Worm (Caenorhabditis elegans) whole organism, L4/young adult: ENCODE data around the gene srw-123.
"Not testable (repeated sequence)": the region's sequence is repeated elsewhere in the genome, so short reads cannot be mapped to it uniquely, and the experiment has no call there.

Source experiments
- dao-5 ChIP-seq: sonication (generic microtip); optimal IDR thresholded peaks from 2 replicates; lab custom pipeline; 2016; ENCODE audit warnings: missing genotype, missing genetic modification characterization, moderate library complexity, missing compliant biosample characterization
- him-1 ChIP-seq: sonication (generic microtip); optimal IDR thresholded peaks from 2 replicates; lab custom pipeline; 2016; ENCODE audit warnings: missing genotype, missing genetic modification reagents, missing genetic modification characterization, missing compliant biosample characterization

- not testable (repeated sequence) for TF ChIP-seq him-1, dao-5 (tag; lab: Kevin White, UChicago)
Measured at ce11 chrV:2955342-2955741, 19.8 kb downstream of the srw-123 start, which contains the start of gene srh-248.
